Worm (Caenorhabditis elegans) whole organism, young adult: ENCODE data around the gene F21D12.2.

Experiments
- B0019.2 ChIP-seq: fragments of 200-800 bp; sonication (Bioruptor generic); conservative IDR thresholded peaks from 2 replicates; pipeline ENCODE4 v1.3.6; 2022; ENCODE audit warnings: missing genetic modification reagents, missing genetic modification characterization, missing compliant biosample characterization
- B0035.1 ChIP-seq: sonication (generic microtip); optimal IDR thresholded peaks from 2 replicates; lab custom pipeline; 2016; ENCODE audit warnings: missing genetic modification characterization, mild to moderate bottlenecking, missing compliant biosample characterization, missing genotype, missing genetic modification reagents
- B0336.3 ChIP-seq: fragments of 200-800 bp; sonication (Bioruptor generic); IDR thresholded peaks from 2 replicates; pipeline ENCODE4 v1.3.6; 2022; ENCODE audit warnings: missing genetic modification characterization, missing compliant biosample characterization
- C06A6.2 ChIP-seq: fragments of 200-800 bp; sonication (Bioruptor generic); conservative IDR thresholded peaks from 2 replicates; pipeline ENCODE4 v1.3.6; 2022; ENCODE audit warnings: missing genetic modification characterization, missing compliant biosample characterization
- F33H1.4 ChIP-seq: fragments of 200-800 bp; sonication (Bioruptor generic); IDR thresholded peaks from 2 replicates; pipeline ENCODE4 v1.3.6; 2022; ENCODE audit warnings: missing genetic modification reagents, missing genetic modification characterization, missing compliant biosample characterization
- F49E8.2 ChIP-seq: sonication (generic microtip); optimal IDR thresholded peaks from 3 replicates; lab custom pipeline; 2017; ENCODE audit warnings: missing genetic modification characterization, mild to moderate bottlenecking, missing compliant biosample characterization, antibody characterized with exemption, moderate library complexity; ENCODE audit not compliant: insufficient read depth
- F52B5.7 ChIP-seq: sonication (generic microtip); optimal IDR thresholded peaks from 2 replicates; lab custom pipeline; 2016; ENCODE audit warnings: mild to moderate bottlenecking, missing genetic modification characterization, missing compliant biosample characterization
- F57C9.4 ChIP-seq: sonication (generic microtip); optimal IDR thresholded peaks from 2 replicates; lab custom pipeline; 2017; ENCODE audit warnings: mild to moderate bottlenecking, missing genetic modification characterization, missing compliant biosample characterization
- K12H6.12 ChIP-seq: fragments of 200-800 bp; sonication (Bioruptor generic); optimal IDR thresholded peaks from 2 replicates; lab custom pipeline; 2018; ENCODE audit warnings: mild to moderate bottlenecking, missing genetic modification characterization, missing compliant biosample characterization
- T07F8.4 ChIP-seq: sonication (generic microtip); optimal IDR thresholded peaks from 2 replicates; lab custom pipeline; 2016; ENCODE audit warnings: mild to moderate bottlenecking, missing genetic modification characterization, moderate library complexity, missing compliant biosample characterization
- Y79H2A.3 ChIP-seq: fragments of 200-800 bp; sonication (Bioruptor generic); conservative IDR thresholded peaks from 2 replicates; pipeline ENCODE4 v1.3.6; 2022; ENCODE audit warnings: missing genetic modification reagents, missing genetic modification characterization, missing compliant biosample characterization
- attf-3 ChIP-seq: fragments of 200-800 bp; sonication (Bioruptor generic); conservative IDR thresholded peaks from 2 replicates; pipeline ENCODE4 v1.3.6; 2022; ENCODE audit warnings: missing genetic modification reagents, missing genetic modification characterization, missing compliant biosample characterization
- ccch-3 ChIP-seq: fragments of 200-800 bp; sonication (Bioruptor generic); optimal IDR thresholded peaks from 2 replicates; lab custom pipeline; 2018; ENCODE audit warnings: mild to moderate bottlenecking, missing genetic modification characterization, missing compliant biosample characterization
- cebp-1 ChIP-seq, 2 experiments: fragments of 200-800 bp in 1 of 2; sonication (Bioruptor generic) in 1 of 2; sonication (generic microtip) in 1 of 2; IDR thresholded peaks in 1 of 2; optimal IDR thresholded peaks in 1 of 2; 2 replicates each; pipeline versions ENCODE4 v1.3.6 to Lab custom; 2017 to 2022; ENCODE audit warnings: missing compliant biosample characterization in 2 of 2, missing genetic modification characterization in 2 of 2, mild to moderate bottlenecking in 1 of 2, missing genetic modification reagents in 1 of 2, moderate library complexity in 1 of 2
- ceh-79 ChIP-seq: sonication (generic microtip); optimal IDR thresholded peaks from 2 replicates; lab custom pipeline; 2017; ENCODE audit warnings: mild to moderate bottlenecking, missing genetic modification characterization, missing compliant biosample characterization
- ceh-91 ChIP-seq: fragments of 200-800 bp; sonication (Bioruptor generic); IDR thresholded peaks from 2 replicates; pipeline ENCODE4 v1.3.6; 2022; ENCODE audit warnings: missing genetic modification reagents, missing genetic modification characterization, missing compliant biosample characterization
- dox-1 ChIP-seq: fragments of 200-800 bp; sonication (Bioruptor generic); IDR thresholded peaks from 2 replicates; pipeline ENCODE4 v1.3.6; 2022; ENCODE audit warnings: missing genetic modification reagents, missing genetic modification characterization, missing compliant biosample characterization
- dpff-1 ChIP-seq: sonication (generic microtip); optimal IDR thresholded peaks from 2 replicates; lab custom pipeline; 2017; ENCODE audit warnings: mild to moderate bottlenecking, missing genetic modification characterization, missing compliant biosample characterization
- dpl-1 ChIP-seq: fragments of 150-350 bp; optimal IDR thresholded peaks from 2 replicates; lab custom pipeline; 2014; ENCODE audit warnings: missing biosample characterization, missing genetic modification reagents, missing genetic modification characterization
- efl-1 ChIP-seq: fragments of 150-350 bp; optimal IDR thresholded peaks from 2 replicates; lab custom pipeline; 2014; ENCODE audit warnings: missing biosample characterization, missing genetic modification reagents, missing genetic modification characterization
- ets-4 ChIP-seq: fragments of 200-800 bp; sonication (Bioruptor generic); optimal IDR thresholded peaks from 2 replicates; lab custom pipeline; 2018; ENCODE audit warnings: mild to moderate bottlenecking, missing genetic modification characterization, missing compliant biosample characterization
- him-1 ChIP-seq: sonication (generic microtip); optimal IDR thresholded peaks from 2 replicates; lab custom pipeline; 2016; ENCODE audit warnings: missing genotype, missing genetic modification reagents, missing genetic modification characterization, missing compliant biosample characterization
- hmg-1.2 ChIP-seq: fragments of 200-800 bp; sonication (Bioruptor generic); IDR thresholded peaks from 2 replicates; pipeline ENCODE4 v1.3.6; 2022; ENCODE audit warnings: missing genetic modification reagents, missing genetic modification characterization, missing compliant biosample characterization
- hmg-20 ChIP-seq: fragments of 200-800 bp; sonication (Bioruptor generic); IDR thresholded peaks from 2 replicates; pipeline ENCODE4 v1.3.6; 2022; ENCODE audit warnings: missing genetic modification reagents, missing genetic modification characterization, missing compliant biosample characterization
- lin-40 ChIP-seq: sonication (generic microtip); optimal IDR thresholded peaks from 2 replicates; lab custom pipeline; 2016; ENCODE audit warnings: missing genetic modification characterization, mild to moderate bottlenecking, missing compliant biosample characterization, missing genotype, missing genetic modification reagents
- lir-1 ChIP-seq: fragments of 200-800 bp; sonication (Bioruptor generic); conservative IDR thresholded peaks from 2 replicates; pipeline ENCODE4 v1.3.6; 2022; ENCODE audit warnings: missing genetic modification reagents, missing genetic modification characterization, missing compliant biosample characterization
- lsl-1 ChIP-seq: fragments of 200-800 bp; sonication (Bioruptor generic); optimal IDR thresholded peaks from 2 replicates; lab custom pipeline; 2018; ENCODE audit warnings: mild to moderate bottlenecking, missing genetic modification characterization, moderate library complexity, missing compliant biosample characterization
- madf-3 ChIP-seq: fragments of 200-800 bp; sonication (Bioruptor generic); IDR thresholded peaks from 2 replicates; pipeline ENCODE4 v1.3.6; 2022; ENCODE audit warnings: missing genetic modification reagents, missing genetic modification characterization, missing compliant biosample characterization
- madf-6 ChIP-seq: fragments of 200-800 bp; sonication (Bioruptor generic); IDR thresholded peaks from 2 replicates; pipeline ENCODE4 v1.3.6; 2022; ENCODE audit warnings: missing genetic modification reagents, missing genetic modification characterization, missing compliant biosample characterization
- madf-8 ChIP-seq: fragments of 200-800 bp; sonication (Bioruptor generic); conservative IDR thresholded peaks from 2 replicates; pipeline ENCODE4 v1.3.6; 2022; ENCODE audit warnings: missing genetic modification reagents, missing genetic modification characterization, missing compliant biosample characterization
- mel-28 ChIP-seq: sonication (generic microtip); optimal IDR thresholded peaks from 2 replicates; lab custom pipeline; 2016; ENCODE audit warnings: borderline replicate concordance, mild to moderate bottlenecking, missing genetic modification characterization, missing compliant biosample characterization
- mes-4 ChIP-seq: sonication (generic microtip); optimal IDR thresholded peaks from 2 replicates; lab custom pipeline; 2016; ENCODE audit warnings: missing genotype, missing genetic modification characterization, missing compliant biosample characterization
- nfya-2 ChIP-seq: fragments of 200-800 bp; sonication (Bioruptor generic); IDR thresholded peaks from 2 replicates; pipeline ENCODE4 v1.3.6; 2022; ENCODE audit warnings: missing genetic modification reagents, missing genetic modification characterization, missing compliant biosample characterization
- nhr-179 ChIP-seq: sonication (generic microtip); optimal IDR thresholded peaks from 2 replicates; lab custom pipeline; 2016; ENCODE audit warnings: mild to moderate bottlenecking, missing genetic modification characterization, missing compliant biosample characterization
- nhr-80 ChIP-seq: sonication (generic microtip); optimal IDR thresholded peaks from 2 replicates; lab custom pipeline; 2016; ENCODE audit warnings: missing genetic modification characterization, missing compliant biosample characterization
- nhr-90 ChIP-seq: sonication (generic microtip); optimal IDR thresholded peaks from 2 replicates; lab custom pipeline; 2016; ENCODE audit warnings: missing genotype, mild to moderate bottlenecking, missing genetic modification characterization, missing compliant biosample characterization
- pbrm-1 ChIP-seq: fragments of 200-800 bp; sonication (Bioruptor generic); IDR thresholded peaks from 2 replicates; pipeline ENCODE4 v1.3.6; 2022; ENCODE audit warnings: missing genetic modification reagents, missing genetic modification characterization, missing compliant biosample characterization
- rec-8 ChIP-seq, 2 experiments: sonication (generic microtip); optimal IDR thresholded peaks; 2 replicates each; lab custom pipeline; 2016; ENCODE audit warnings: mild to moderate bottlenecking in 2 of 2, missing genetic modification characterization in 2 of 2, missing genetic modification reagents in 2 of 2, missing genotype in 2 of 2, missing biosample characterization in 1 of 2, missing compliant biosample characterization in 1 of 2, moderate library complexity in 1 of 2
- snpc-3.4 ChIP-seq: sonication (generic microtip); optimal IDR thresholded peaks from 2 replicates; lab custom pipeline; 2017; ENCODE audit warnings: missing genetic modification characterization, mild to moderate bottlenecking, missing compliant biosample characterization, antibody characterized with exemption, moderate library complexity, missing genotype, missing genetic modification reagents
- snpc-4 ChIP-seq, 5 experiments: fragments of 150-350 bp in 1 of 5; sonication (generic microtip) in 4 of 5; optimal IDR thresholded peaks; 2 replicates each; lab custom pipeline; 2014 to 2018; ENCODE audit warnings: missing genetic modification characterization in 5 of 5, missing biosample characterization in 3 of 5, antibody characterized with exemption in 2 of 5, mild to moderate bottlenecking in 2 of 5, missing compliant biosample characterization in 2 of 5, missing genotype in 2 of 5, moderate library complexity in 2 of 5, missing genetic modification reagents in 1 of 5
- tbp1 ChIP-seq: fragments of 200-800 bp; sonication (Bioruptor generic); optimal IDR thresholded peaks from 2 replicates; lab custom pipeline; 2018; ENCODE audit warnings: mild to moderate bottlenecking, missing genetic modification characterization, missing compliant biosample characterization
- unc-130 ChIP-seq: sonication (generic microtip); optimal IDR thresholded peaks from 2 replicates; lab custom pipeline; 2016; ENCODE audit warnings: missing genetic modification reagents, missing genetic modification characterization, missing compliant biosample characterization
- xnd-1 ChIP-seq: sonication (generic microtip); optimal IDR thresholded peaks from 2 replicates; lab custom pipeline; 2016; ENCODE audit warnings: missing genotype, missing genetic modification reagents, missing genetic modification characterization, missing compliant biosample characterization
- ztf-18 ChIP-seq: sonication (generic microtip); optimal IDR thresholded peaks from 2 replicates; lab custom pipeline; 2016; ENCODE audit warnings: missing genotype, mild to moderate bottlenecking, missing genetic modification characterization, missing compliant biosample characterization
- ztf-26 ChIP-seq: sonication (generic microtip); optimal IDR thresholded peaks from 2 replicates; lab custom pipeline; 2017; ENCODE audit warnings: missing genetic modification characterization, missing compliant biosample characterization
- ztf-28 ChIP-seq: fragments of 200-800 bp; sonication (Bioruptor generic); IDR thresholded peaks from 2 replicates; pipeline ENCODE4 v1.3.6; 2022; ENCODE audit warnings: missing genetic modification reagents, missing genetic modification characterization, missing compliant biosample characterization

Gene F21D12.2

DNA sequence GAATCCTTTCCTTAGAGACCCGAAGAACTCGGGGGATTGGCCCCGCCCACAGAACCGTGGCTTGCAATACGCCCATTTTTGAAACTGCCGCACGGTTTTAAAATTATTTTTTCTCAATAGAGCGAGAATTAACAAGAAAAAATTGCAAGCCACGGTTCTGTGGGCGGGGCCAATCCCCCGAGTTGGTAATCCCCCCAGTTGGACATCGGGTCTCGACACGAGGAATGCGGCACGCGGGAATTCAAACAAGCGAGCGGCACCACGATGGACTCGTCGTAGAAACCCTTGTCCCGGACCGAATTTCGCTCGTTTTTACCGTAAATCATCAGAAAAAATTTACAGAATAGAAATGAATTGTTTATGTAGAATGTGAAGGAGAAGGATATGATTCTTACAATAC lies 35.5 kb downstream of the F21D12.2 start (continued):
- TF ChIP-seq T07F8.4: no peak
- no peak for TF ChIP-seq lir-1 (GFP tag; lab: Robert Waterston, UW)
- TF ChIP-seq nhr-179 (tag; lab: Kevin White, UChicago): no peak
- no peak for TF ChIP-seq mes-4 (tag; lab: Kevin White, UChicago)
- TF ChIP-seq B0035.1 (tag; lab: Kevin White, UChicago): no peak
- peak; percentile 42 for TF ChIP-seq unc-130 (GFP tag; lab: Kevin White, UChicago)
- no peak for TF ChIP-seq K12H6.12 (tag; lab: Kevin White, UChicago)
- TF ChIP-seq dpl-1 (GFP tag; lab: Kevin White, UChicago): peak; percentile 40
- TF ChIP-seq C06A6.2 (GFP tag; lab: Robert Waterston, UW): no peak
- TF ChIP-seq Y79H2A.3 (GFP tag; lab: Robert Waterston, UW): no peak
- no peak for TF ChIP-seq hmg-20 (GFP tag; lab: Robert Waterston, UW)
- no peak for TF ChIP-seq ztf-26
- TF ChIP-seq ets-4 (GFP tag; lab: Kevin White, UChicago): no peak
- TF ChIP-seq lin-40 (tag; lab: Kevin White, UChicago): no peak
- TF ChIP-seq ceh-91: peak; percentile 58
- no peak for TF ChIP-seq madf-3 (GFP tag; lab: Robert Waterston, UW)
- TF ChIP-seq ceh-79 (tag; lab: Kevin White, UChicago): no peak
- no peak for TF ChIP-seq ztf-28 (GFP tag; lab: Robert Waterston, UW)
- TF ChIP-seq F49E8.2 (tag; lab: Kevin White, UChicago): peak; percentile 50
- TF ChIP-seq dox-1 (GFP tag; lab: Robert Waterston, UW): peak; percentile 33; the same call in 1 of the 2 replicates
- no peak for TF ChIP-seq nfya-2 (GFP tag; lab: Robert Waterston, UW)
- no peak for TF ChIP-seq nhr-90 (tag; lab: Kevin White, UChicago)
- no peak for TF ChIP-seq ccch-3
- no peak for TF ChIP-seq F52B5.7 (tag; lab: Kevin White, UChicago)
- TF ChIP-seq B0336.3: no peak
- no peak for TF ChIP-seq rec-8 (tag; optimal IDR thresholded peaks at IDR 0.05; lab: Kevin White, UChicago)
- no peak for TF ChIP-seq F57C9.4
- TF ChIP-seq nhr-80 (tag; lab: Kevin White, UChicago): no peak
- TF ChIP-seq xnd-1: peak; percentile 51

DNA sequence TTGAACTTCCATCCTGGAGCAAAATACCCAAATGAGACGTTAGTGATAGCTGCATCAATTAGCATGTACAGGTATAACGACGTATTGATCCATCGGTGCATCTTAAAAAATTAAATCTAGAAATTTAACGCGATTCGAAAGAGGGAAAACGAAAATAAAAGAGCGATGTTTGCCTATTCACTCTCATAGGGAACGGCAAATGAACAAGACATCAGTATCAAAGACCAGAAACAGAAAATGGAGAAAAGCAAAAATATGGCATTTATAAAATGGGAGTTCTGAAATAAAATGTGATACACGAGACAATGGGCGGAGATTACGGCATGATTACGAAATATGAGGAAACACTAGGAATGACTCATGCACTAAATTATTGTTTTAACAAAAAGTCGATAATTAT lies 38.8 kb downstream of the F21D12.2 start, which contains the start of gene haf-2:
haf-2 (minus strand) TSS at position 101 of the 400 bp plus-strand sequence.
- TF ChIP-seq cebp-1 (GFP tag; IDR thresholded peaks at IDR 0.05; lab: Robert Waterston, UW) (no peak), cebp-1 (tag; optimal IDR thresholded peaks at IDR 0.05; lab: Kevin White, UChicago) (peak; percentile 87), pbrm-1 (GFP tag; lab: Robert Waterston, UW) (no peak)
- TF ChIP-seq, all 124 proteins: peak for 1

DNA sequence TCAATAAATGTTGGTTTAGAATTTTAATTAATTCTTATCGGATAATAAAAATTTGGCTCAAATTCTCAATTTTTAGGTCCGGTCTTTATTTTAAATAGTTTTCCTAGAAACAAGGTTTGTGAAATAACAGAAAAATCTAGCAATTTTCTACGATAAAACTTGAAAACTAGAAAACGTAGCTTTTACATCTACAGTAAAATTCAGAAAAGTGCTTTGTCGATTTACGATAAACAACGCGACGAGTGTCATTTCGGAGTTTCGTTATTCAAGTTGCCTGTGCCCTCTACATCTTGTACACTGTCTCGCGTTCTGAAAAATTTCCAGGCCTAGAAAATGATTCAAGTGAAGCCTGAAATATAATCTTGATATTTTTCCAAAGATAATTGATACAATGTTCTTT lies 39.2 kb downstream of the F21D12.2 start:
- TF ChIP-seq efl-1 (GFP tag; lab: Kevin White, UChicago) (peak; percentile 17), ztf-18 (tag; lab: Kevin White, UChicago) (no peak), dpff-1 (tag; lab: Kevin White, UChicago) (no peak), mel-28 (tag; lab: Kevin White, UChicago) (no peak), hmg-1.2 (GFP tag; lab: Robert Waterston, UW) (peak; percentile 92), madf-8 (GFP tag; lab: Robert Waterston, UW) (peak; percentile 83), attf-3 (GFP tag; lab: Robert Waterston, UW) (peak; percentile 94), dpl-1 (GFP tag; lab: Kevin White, UChicago) (no peak), tbp1 (GFP tag; lab: Kevin White, UChicago) (no peak), madf-6 (peak; percentile 93), him-1 (tag; lab: Kevin White, UChicago) (peak; percentile 42), dox-1 (GFP tag; lab: Robert Waterston, UW) (no peak), lsl-1 (peak; percentile 12), snpc-3.4 (tag; lab: Kevin White, UChicago) (peak; percentile 30), F33H1.4 (GFP tag; lab: Robert Waterston, UW) (no peak; the same call in 1 of the 2 replicates), snpc-4 (GFP tag; optimal IDR thresholded peaks at IDR 0.05; lab: Kevin White, UChicago) (no peak), snpc-4 (tag; optimal IDR thresholded peaks at IDR 0.05; lab: Kevin White, UChicago) (peak in 1 of 4 experiments; percentile 21), B0019.2 (GFP tag; lab: Robert Waterston, UW) (peak; percentile 32; the same call in 1 of the 2 replicates)
